Worm (Caenorhabditis elegans): ENCODE measurements around the gene nhr-63.
"Not testable (repeated sequence)": the region's sequence is repeated elsewhere in the genome, so short reads cannot be mapped to it uniquely, and the experiment has no call there.

The nhr-63 gene

DNA sequence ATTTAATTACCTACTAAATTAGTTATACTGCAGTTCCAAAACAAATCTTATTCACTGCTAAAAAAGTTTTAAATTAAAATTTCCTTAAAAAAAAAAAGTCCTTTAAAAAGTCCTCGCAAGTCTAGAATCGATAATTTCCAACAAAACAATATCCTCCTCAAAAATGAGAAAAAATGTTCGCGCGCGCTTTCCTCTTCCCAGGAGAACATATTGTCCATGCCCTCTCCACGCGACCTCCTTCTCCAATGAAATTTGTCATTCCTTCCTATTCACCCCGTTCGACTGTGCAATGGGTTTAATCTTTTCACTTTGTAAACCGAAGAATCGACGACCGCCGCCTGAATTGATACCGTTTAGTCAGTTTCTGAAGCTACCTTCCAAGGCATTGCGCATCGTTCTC is 33.8 kb downstream of the nhr-63 start, which contains the start of gene T10C6.10:
Gene T10C6.10 (plus strand): TSS at position 248 of the 400 bp plus-strand sequence.
- TF ChIP-seq hlh-30 (tag; optimal IDR thresholded peaks at IDR 0.05; ENCODE audit: insufficient read depth), result no peak

ce11 chrV:16040140-16040827 is 37.9 kb downstream of the nhr-63 start, which contains the start of the genes his-4 and his-3:
Gene his-4 (minus strand): TSS chrV:16040515.
Gene his-3 (plus strand): TSS chrV:16040808.
- TF ChIP-seq dmd-6 (GFP tag; IDR thresholded peaks at IDR 0.05), result peak; percentile 53
- peak; percentile 23 for TF ChIP-seq lin-38 (GFP tag; IDR thresholded peaks at IDR 0.05)
- TF ChIP-seq nhr-28 (tag; optimal IDR thresholded peaks at IDR 0.05), result peak; percentile 64
- TF ChIP-seq aha-1 (tag), result peak; percentile 94
- TF ChIP-seq nhr-6 (tag; optimal IDR thresholded peaks at IDR 0.05), result peak; percentile 5
- TF ChIP-seq nhr-42 (GFP tag; IDR thresholded peaks at IDR 0.05), result peak; percentile 72; the same call in 1 of the 2 replicates
- TF ChIP-seq php-3 (GFP tag; IDR thresholded peaks at IDR 0.05), result peak; percentile 62; the same call in 1 of the 2 replicates
- peak; percentile 74 for TF ChIP-seq nhr-25 (tag; optimal IDR thresholded peaks at IDR 0.05; ENCODE audit: borderline replicate concordance, insufficient read depth)
- TF ChIP-seq rbr-2 (tag; optimal IDR thresholded peaks at IDR 0.05), result peak; percentile 32
- peak; percentile 74 for TF ChIP-seq hlh-11 (tag; optimal IDR thresholded peaks at IDR 0.05)
- TF ChIP-seq duxl-1 (tag; optimal IDR thresholded peaks at IDR 0.05; ENCODE audit: poor library complexity), result peak; percentile 85
- peak; percentile 83 for TF ChIP-seq nhr-102 (tag; optimal IDR thresholded peaks at IDR 0.05)
- peak; percentile 75 for TF ChIP-seq mep-1 (tag; optimal IDR thresholded peaks at IDR 0.05)
- peak; percentile 37 for TF ChIP-seq nhr-48 (tag; optimal IDR thresholded peaks at IDR 0.05)
- not testable (repeated sequence) for TF ChIP-seq daf-16 (GFP tag; optimal IDR thresholded peaks at IDR 0.05)
- peak; percentile 73 for TF ChIP-seq daf-16 (tag; optimal IDR thresholded peaks at IDR 0.05)
- peak; percentile 48 for TF ChIP-seq dpl-1 (GFP tag; optimal IDR thresholded peaks at IDR 0.05)
- TF ChIP-seq spr-1 (tag; optimal IDR thresholded peaks at IDR 0.05), result peak; percentile 40
- TF ChIP-seq dve-1 (tag; optimal IDR thresholded peaks at IDR 0.05; ENCODE audit: insufficient read depth), result peak; percentile 98
- TF ChIP-seq mes-2 (tag; optimal IDR thresholded peaks at IDR 0.05; ENCODE audit: poor library complexity, severe bottlenecking), result peak; percentile 80

DNA sequence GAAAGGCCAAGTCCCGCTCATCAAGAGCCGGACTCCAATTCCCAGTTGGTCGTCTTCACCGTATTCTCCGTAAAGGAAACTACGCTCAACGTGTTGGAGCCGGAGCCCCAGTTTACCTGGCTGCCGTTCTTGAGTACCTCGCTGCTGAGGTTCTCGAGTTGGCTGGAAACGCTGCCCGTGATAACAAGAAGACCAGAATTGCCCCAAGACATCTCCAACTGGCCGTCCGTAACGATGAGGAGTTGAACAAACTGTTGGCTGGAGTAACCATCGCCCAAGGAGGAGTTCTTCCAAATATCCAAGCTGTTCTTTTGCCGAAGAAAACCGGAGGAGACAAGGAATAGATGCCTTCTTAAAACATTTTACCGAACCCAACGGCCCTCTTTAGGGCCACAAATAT is 38.5 kb downstream of the nhr-63 start:
- TF ChIP-seq set-16 (GFP tag; IDR thresholded peaks at IDR 0.05), result peak; percentile 47; the same call in 1 of the 2 replicates

DNA sequence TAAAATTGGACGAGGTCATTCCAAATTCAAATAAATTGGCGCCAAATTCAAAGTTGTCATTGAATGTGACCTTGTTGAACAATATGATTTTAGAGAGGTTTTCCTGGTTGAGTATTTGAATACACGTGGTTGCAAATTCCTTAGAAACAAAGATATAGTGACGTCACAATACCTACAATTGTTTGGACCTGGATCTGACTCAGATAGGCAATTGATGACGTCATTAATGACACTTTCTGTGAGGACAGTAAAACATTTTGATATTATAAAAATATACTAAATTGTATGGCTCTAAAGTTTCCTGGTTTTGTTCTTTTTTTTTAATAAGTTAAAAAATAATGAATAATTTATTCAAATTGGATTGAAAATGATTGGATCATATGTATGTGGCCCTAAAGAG is 39.0 kb downstream of the nhr-63 start:
- TF ChIP-seq ceh-28 (tag; optimal IDR thresholded peaks at IDR 0.05) (no peak), lin-29 (GFP tag; IDR thresholded peaks at IDR 0.05) (no peak), gei-8 (GFP tag; optimal IDR thresholded peaks at IDR 0.05) (no peak), ZK546.5 (tag; optimal IDR thresholded peaks at IDR 0.05) (no peak), lim-7 (GFP tag; IDR thresholded peaks at IDR 0.05) (no peak), php-3 (GFP tag; IDR thresholded peaks at IDR 0.05) (no peak), F26F4.8 (GFP tag; conservative IDR thresholded peaks at IDR 0.05) (no peak), daf-16 (GFP tag; optimal IDR thresholded peaks at IDR 0.05) (no peak), daf-16 (tag; optimal IDR thresholded peaks at IDR 0.05) (no peak), cey-2 (tag; optimal IDR thresholded peaks at IDR 0.05; ENCODE audit: borderline replicate concordance, insufficient read depth) (no peak), madf-9 (GFP tag; conservative IDR thresholded peaks at IDR 0.05) (no peak), duxl-1 (tag; optimal IDR thresholded peaks at IDR 0.05; ENCODE audit: poor library complexity) (no peak), nhr-6 (tag; optimal IDR thresholded peaks at IDR 0.05) (no peak), T26A8.4 (GFP tag; IDR thresholded peaks at IDR 0.05) (no peak)

Data from whole organism, L4 larva.